Worm (Caenorhabditis elegans): ENCODE data around the gene abts-4.

abts-4 gene

DNA sequence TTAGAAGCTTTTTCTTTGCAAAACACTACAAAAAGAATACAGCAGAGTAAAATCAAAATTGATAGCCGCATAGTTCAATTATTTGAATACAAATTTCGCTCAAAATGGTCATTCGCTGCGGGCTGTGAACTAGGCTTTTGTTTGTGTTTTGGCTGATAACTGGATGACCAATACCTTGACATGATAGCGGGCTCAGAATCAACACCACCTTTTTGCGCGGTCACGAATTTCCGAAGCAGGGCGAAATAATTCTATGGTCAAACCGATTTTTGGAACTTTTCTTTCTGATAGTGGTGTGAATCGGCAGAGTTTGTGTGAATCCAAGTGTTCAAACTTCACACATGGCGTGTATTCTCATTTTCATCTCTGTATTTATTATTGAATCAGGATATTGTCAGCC, 63.3 kb downstream of the abts-4 start, which contains the start of the genes F38B6.7 and F38B6.2:
TSS of gene F38B6.7 (minus strand) at position 101 of the 400 bp plus-strand sequence.
TSS of gene F38B6.2 (plus strand) at position 267 of the 400 bp plus-strand sequence.
- no peak for TF ChIP-seq egl-27 (tag; optimal IDR thresholded peaks at IDR 0.05)
- no peak for TF ChIP-seq pag-3 (tag; optimal IDR thresholded peaks at IDR 0.05; ENCODE audit: borderline replicate concordance, insufficient read depth)
- TF ChIP-seq irx-1 (tag; optimal IDR thresholded peaks at IDR 0.05) = no peak
- no peak for TF ChIP-seq C04F5.9 (tag; optimal IDR thresholded peaks at IDR 0.05)
- TF ChIP-seq ztf-4 (tag; optimal IDR thresholded peaks at IDR 0.05) = no peak
- no peak for TF ChIP-seq mep-1 (tag; optimal IDR thresholded peaks at IDR 0.05)
- no peak for TF ChIP-seq mab-9 (GFP tag; IDR thresholded peaks at IDR 0.05)
- no peak for TF ChIP-seq unc-98 (GFP tag; IDR thresholded peaks at IDR 0.05)
- no peak for TF ChIP-seq elt-3 (tag; optimal IDR thresholded peaks at IDR 0.05)
- no peak for TF ChIP-seq snpc-4 (tag; optimal IDR thresholded peaks at IDR 0.05)
- TF ChIP-seq unc-130 (tag; optimal IDR thresholded peaks at IDR 0.05) = no peak
- no peak for TF ChIP-seq lir-3 (tag; optimal IDR thresholded peaks at IDR 0.05; ENCODE audit: poor library complexity)
- no peak for TF ChIP-seq lin-14 (GFP tag; optimal IDR thresholded peaks at IDR 0.05)
- no peak for TF ChIP-seq blmp-1 (tag; optimal IDR thresholded peaks at IDR 0.05)
- TF ChIP-seq zag-1 (tag; optimal IDR thresholded peaks at IDR 0.05) = no peak
- no peak for TF ChIP-seq ces-1 (GFP tag; optimal IDR thresholded peaks at IDR 0.05)
